Fruit fly (Drosophila melanogaster) whole organism, embryonic: ENCODE data around the gene Ing5.

Experiments
- Abd-B ChIP-seq: fragments of 200-800 bp; sonication (Bioruptor generic); optimal IDR thresholded peaks from 2 replicates; lab custom pipeline; 2018; ENCODE audit warnings: missing biosample characterization, mild to moderate bottlenecking, missing genetic modification characterization, moderate library complexity
- CG10147 ChIP-seq: fragments of 200-800 bp; sonication (Bioruptor generic); optimal IDR thresholded peaks from 2 replicates; lab custom pipeline; 2019; ENCODE audit warnings: missing biosample characterization, mild to moderate bottlenecking, missing genetic modification characterization, moderate library complexity
- CG12769 ChIP-seq: fragments of 200-800 bp; sonication (Bioruptor generic); optimal IDR thresholded peaks from 2 replicates; lab custom pipeline; 2019; ENCODE audit warnings: missing biosample characterization, mild to moderate bottlenecking, missing genetic modification characterization, moderate library complexity
- CG15269 ChIP-seq: fragments of 200-800 bp; sonication (Bioruptor generic); optimal IDR thresholded peaks from 2 replicates; lab custom pipeline; 2018; ENCODE audit warnings: missing biosample characterization, mild to moderate bottlenecking, missing genetic modification characterization, moderate library complexity
- CG1529 ChIP-seq: fragments of 200-800 bp; sonication (Bioruptor generic); optimal IDR thresholded peaks from 3 replicates; lab custom pipeline; 2018; ENCODE audit warnings: missing biosample characterization, missing genetic modification characterization
- CG17568 ChIP-seq: fragments of 200-800 bp; sonication (Bioruptor generic); optimal IDR thresholded peaks from 2 replicates; lab custom pipeline; 2018; ENCODE audit warnings: missing biosample characterization, mild to moderate bottlenecking, missing genetic modification characterization, moderate library complexity
- CG18476 ChIP-seq: fragments of 200-800 bp; sonication (Bioruptor generic); optimal IDR thresholded peaks from 2 replicates; lab custom pipeline; 2016; ENCODE audit warnings: missing biosample characterization, mild to moderate bottlenecking, missing genetic modification characterization
- CG2678 ChIP-seq: fragments of 200-800 bp; sonication (Bioruptor generic); optimal IDR thresholded peaks from 3 replicates; lab custom pipeline; 2019; ENCODE audit warnings: missing biosample characterization, mild to moderate bottlenecking, missing genetic modification characterization, moderate library complexity
- CG2889 ChIP-seq: fragments of 200-800 bp; sonication (Bioruptor generic); IDR thresholded peaks from 3 replicates; pipeline ENCODE4 v1.3.6; 2022; ENCODE audit warnings: missing biosample characterization, missing genetic modification characterization
- CG31224 ChIP-seq: fragments of 200-800 bp; sonication (Bioruptor generic); IDR thresholded peaks from 2 replicates; pipeline ENCODE4 v1.3.6; 2022; ENCODE audit warnings: missing biosample characterization, missing genetic modification characterization
- CG3163 ChIP-seq: fragments of 200-800 bp; sonication (Bioruptor generic); optimal IDR thresholded peaks from 3 replicates; lab custom pipeline; 2016; ENCODE audit warnings: missing biosample characterization, missing genetic modification characterization
- CG32532 ChIP-seq: fragments of 200-800 bp; sonication (Bioruptor generic); IDR thresholded peaks from 2 replicates; pipeline ENCODE4 v1.3.6; 2022; ENCODE audit warnings: missing biosample characterization, missing genetic modification characterization
- CG32767 ChIP-seq: fragments of 200-800 bp; sonication (Bioruptor generic); IDR thresholded peaks from 2 replicates; pipeline ENCODE4 v1.3.6; 2022; ENCODE audit warnings: missing biosample characterization, missing genetic modification characterization
- CG42726 ChIP-seq: fragments of 200-800 bp; sonication (Bioruptor generic); IDR thresholded peaks from 2 replicates; pipeline ENCODE4 v1.3.6; 2022; ENCODE audit warnings: missing biosample characterization, missing genetic modification characterization; ENCODE audit not compliant: partially characterized antibody
- CG6813 ChIP-seq: fragments of 200-800 bp; sonication (Bioruptor generic); optimal IDR thresholded peaks from 2 replicates; lab custom pipeline; 2017; ENCODE audit warnings: missing biosample characterization, missing genetic modification characterization, mild to moderate bottlenecking, moderate library complexity, missing genetic modification reagents
- CG7372 ChIP-seq: fragments of 200-800 bp; sonication (Bioruptor generic); IDR thresholded peaks from 2 replicates; pipeline ENCODE4 v1.3.6; 2022; ENCODE audit warnings: missing biosample characterization, missing genetic modification characterization
- CG8281 ChIP-seq: fragments of 200-800 bp; sonication (Bioruptor generic); optimal IDR thresholded peaks from 2 replicates; lab custom pipeline; 2018; ENCODE audit warnings: missing biosample characterization, mild to moderate bottlenecking, missing genetic modification characterization, moderate library complexity
- CG8359 ChIP-seq: fragments of 200-800 bp; sonication (Bioruptor generic); optimal IDR thresholded peaks from 2 replicates; lab custom pipeline; 2017; ENCODE audit warnings: missing biosample characterization, mild to moderate bottlenecking, missing genetic modification characterization, borderline replicate concordance
- CG9817 ChIP-seq: fragments of 200-800 bp; sonication (Bioruptor generic); optimal IDR thresholded peaks from 2 replicates; lab custom pipeline; 2018; ENCODE audit warnings: missing biosample characterization, mild to moderate bottlenecking, missing genetic modification characterization, moderate library complexity
- D ChIP-seq, 2 experiments: fragments of 200-800 bp in 1 of 2; fragments of >200 bp in 1 of 2; sonication (Bioruptor generic) in 1 of 2; optimal IDR thresholded peaks; 2 replicates in 1 of 2; 3 replicates in 1 of 2; lab custom pipeline; 2017; ENCODE audit warnings: mild to moderate bottlenecking in 1 of 2, missing biosample characterization in 1 of 2, missing genetic modification characterization in 1 of 2, missing genetic modification reagents in 1 of 2
- Dek ChIP-seq: fragments of 200-800 bp; sonication (Bioruptor generic); optimal IDR thresholded peaks from 3 replicates; lab custom pipeline; 2019; ENCODE audit warnings: missing biosample characterization, mild to moderate bottlenecking, missing genetic modification characterization, moderate library complexity
- E2f2 ChIP-seq: fragments of 200-800 bp; sonication (Bioruptor generic); IDR thresholded peaks from 2 replicates; pipeline ENCODE4 v1.3.6; 2022; ENCODE audit warnings: missing biosample characterization, missing genetic modification characterization
- Fer2 ChIP-seq: fragments of 200-800 bp; sonication (Bioruptor generic); optimal IDR thresholded peaks from 2 replicates; lab custom pipeline; 2018; ENCODE audit warnings: missing biosample characterization, mild to moderate bottlenecking, missing genetic modification characterization, moderate library complexity
- Gsc ChIP-seq: fragments of 200-800 bp; sonication (Bioruptor generic); IDR thresholded peaks from 2 replicates; pipeline ENCODE4 v1.3.6; 2022; ENCODE audit warnings: missing biosample characterization, missing genetic modification characterization
- Trl ChIP-seq, 3 experiments: fragments of >200 bp in 2 of 3; fragments of 200-800 bp in 1 of 3; sonication (Bioruptor generic) in 1 of 3; optimal IDR thresholded peaks; 2 replicates in 1 of 3; 3 replicates in 2 of 3; lab custom pipeline; 2016 to 2017; ENCODE audit warnings: missing biosample characterization in 1 of 3, missing genetic modification characterization in 1 of 3
- chm ChIP-seq: fragments of 200-800 bp; sonication (Bioruptor generic); IDR thresholded peaks from 2 replicates; pipeline ENCODE4 v1.3.6; 2022; ENCODE audit warnings: missing biosample characterization, missing genetic modification characterization
- exex ChIP-seq: fragments of 200-800 bp; sonication (Bioruptor generic); optimal IDR thresholded peaks from 4 replicates; lab custom pipeline; 2018; ENCODE audit warnings: missing biosample characterization, mild to moderate bottlenecking, missing genetic modification characterization, moderate library complexity
- fru ChIP-seq: fragments of >200 bp; optimal IDR thresholded peaks from 2 replicates; lab custom pipeline; 2017
- jing ChIP-seq: fragments of 200-800 bp; sonication (Bioruptor generic); optimal IDR thresholded peaks from 2 replicates; lab custom pipeline; 2018; ENCODE audit warnings: missing biosample characterization, mild to moderate bottlenecking, missing genetic modification characterization
- kay ChIP-seq: fragments of 200-800 bp; sonication (Bioruptor generic); optimal IDR thresholded peaks from 2 replicates; lab custom pipeline; 2016; ENCODE audit warnings: missing biosample characterization, missing genetic modification characterization
- klu ChIP-seq: fragments of 200-800 bp; sonication (Bioruptor generic); IDR thresholded peaks from 2 replicates; pipeline ENCODE4 v1.3.6; 2022; ENCODE audit warnings: missing biosample characterization, missing genetic modification characterization
- knrl ChIP-seq: fragments of 200-800 bp; sonication (Bioruptor generic); IDR thresholded peaks from 3 replicates; pipeline ENCODE4 v1.3.6; 2022; ENCODE audit warnings: missing biosample characterization, missing genetic modification characterization; ENCODE audit not compliant: partially characterized antibody
- lmd ChIP-seq: fragments of 200-800 bp; sonication (Bioruptor generic); IDR thresholded peaks from 2 replicates; pipeline ENCODE4 v1.3.6; 2022; ENCODE audit warnings: missing biosample characterization, missing genetic modification characterization
- lov ChIP-seq, 2 experiments: fragments of 200-800 bp in 1 of 2; fragments of >200 bp in 1 of 2; sonication (Bioruptor generic) in 1 of 2; IDR thresholded peaks in 1 of 2; optimal IDR thresholded peaks in 1 of 2; 2 replicates in 1 of 2; 3 replicates in 1 of 2; pipeline versions ENCODE4 v1.3.6 to Lab custom; 2017 to 2022; ENCODE audit warnings: missing biosample characterization in 1 of 2, missing genetic modification characterization in 1 of 2
- luna ChIP-seq: fragments of 200-800 bp; sonication (Bioruptor generic); optimal IDR thresholded peaks from 2 replicates; lab custom pipeline; 2016; ENCODE audit warnings: missing biosample characterization, missing genetic modification characterization
- org-1 ChIP-seq: fragments of 200-800 bp; sonication (Bioruptor generic); optimal IDR thresholded peaks from 2 replicates; lab custom pipeline; 2017; ENCODE audit warnings: missing biosample characterization, missing genetic modification characterization
- pita ChIP-seq: fragments of 200-800 bp; sonication (Bioruptor generic); optimal IDR thresholded peaks from 2 replicates; lab custom pipeline; 2017; ENCODE audit warnings: missing biosample characterization, mild to moderate bottlenecking, missing genetic modification characterization
- prd ChIP-seq, 3 experiments: fragments of >200 bp in 2 of 3; fragments of 200-800 bp in 1 of 3; sonication (Bioruptor generic) in 1 of 3; optimal IDR thresholded peaks in 2 of 3; IDR thresholded peaks in 1 of 3; 2 replicates in 2 of 3; 3 replicates in 1 of 3; pipeline versions ENCODE4 v1.3.6 to Lab custom; 2017 to 2022; ENCODE audit warnings: missing biosample characterization in 1 of 3, missing genetic modification characterization in 1 of 3
- run ChIP-seq: fragments of 200-800 bp; sonication (Bioruptor generic); optimal IDR thresholded peaks from 3 replicates; lab custom pipeline; 2018; ENCODE audit warnings: missing biosample characterization, mild to moderate bottlenecking, missing genetic modification characterization
- sd ChIP-seq: fragments of 200-800 bp; sonication (Bioruptor generic); optimal IDR thresholded peaks from 3 replicates; lab custom pipeline; 2018; ENCODE audit warnings: missing biosample characterization, mild to moderate bottlenecking, missing genetic modification characterization, moderate library complexity
- sens-2 ChIP-seq: fragments of 200-800 bp; sonication (Bioruptor generic); IDR thresholded peaks from 2 replicates; pipeline ENCODE4 v1.3.6; 2022; ENCODE audit warnings: missing biosample characterization, missing genetic modification characterization
- seq ChIP-seq: fragments of 200-800 bp; sonication (Bioruptor generic); IDR thresholded peaks from 2 replicates; pipeline ENCODE4 v1.3.6; 2022; ENCODE audit warnings: missing biosample characterization, missing genetic modification characterization
- sim ChIP-seq: fragments of 200-800 bp; sonication (Bioruptor generic); IDR thresholded peaks from 2 replicates; pipeline ENCODE4 v1.3.6; 2022; ENCODE audit warnings: missing biosample characterization, missing genetic modification characterization
- sug ChIP-seq: fragments of 200-800 bp; optimal IDR thresholded peaks from 2 replicates; lab custom pipeline; 2019; ENCODE audit warnings: missing biosample characterization, mild to moderate bottlenecking, missing genetic modification characterization, moderate library complexity
- vnd ChIP-seq: fragments of 200-800 bp; sonication (Bioruptor generic); IDR thresholded peaks from 3 replicates; pipeline ENCODE4 v1.3.6; 2022; ENCODE audit warnings: missing biosample characterization, missing genetic modification characterization; ENCODE audit not compliant: partially characterized antibody
- zen ChIP-seq: fragments of 200-800 bp; sonication (Bioruptor generic); optimal IDR thresholded peaks from 3 replicates; lab custom pipeline; 2018; ENCODE audit warnings: missing biosample characterization, mild to moderate bottlenecking, missing genetic modification characterization, moderate library complexity
- zfh1 ChIP-seq: fragments of 200-800 bp; sonication (Bioruptor generic); IDR thresholded peaks from 3 replicates; pipeline ENCODE4 v1.3.6; 2022; ENCODE audit warnings: missing biosample characterization, missing genetic modification characterization
- zfh2 ChIP-seq: fragments of 200-800 bp; sonication (Bioruptor generic); optimal IDR thresholded peaks from 2 replicates; lab custom pipeline; 2016; ENCODE audit warnings: missing biosample characterization, missing genetic modification characterization

The Ing5 gene

DNA sequence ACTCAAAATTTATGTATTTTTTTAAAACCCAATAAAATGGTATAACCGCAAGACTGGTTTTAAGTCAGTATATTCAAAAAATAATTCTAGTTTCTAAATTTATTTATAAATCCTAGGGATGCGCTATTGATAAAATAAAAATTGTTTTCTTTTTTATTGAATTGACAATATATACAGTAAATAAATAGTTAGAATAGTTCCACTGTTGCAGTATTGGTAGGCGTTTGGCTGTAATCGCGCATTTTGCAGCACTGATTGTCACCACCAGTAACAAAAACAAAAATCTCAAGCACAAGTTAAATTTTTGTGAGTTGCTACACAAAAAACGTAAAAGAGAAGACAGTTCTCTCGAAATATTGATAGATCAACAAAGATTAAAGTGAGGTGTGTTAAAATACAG is 18.2 kb downstream of the Ing5 start, which contains the start of gene CG31855 (continued):
- TF ChIP-seq CG6813 (peak; percentile 56), kay (GFP tag; lab: Kevin White, UChicago) (peak; percentile 81), CG18476 (GFP tag; lab: Kevin White, UChicago) (peak; percentile 74), lov (optimal IDR thresholded peaks at IDR 0.05; lab: Kevin White, UChicago) (no peak), lov (GFP tag; IDR thresholded peaks at IDR 0.05; lab: Robert Waterston, UW) (peak; percentile 62; the same call in 1 of the 3 replicates), lmd (peak; percentile 81), sd (tag; lab: Kevin White, UChicago) (peak; percentile 53), prd (optimal IDR thresholded peaks at IDR 0.05; lab: Kevin White, UChicago) (no peak), prd (GFP tag; IDR thresholded peaks at IDR 0.05; lab: Robert Waterston, UW) (peak; percentile 83), Abd-B (GFP tag; lab: Kevin White, UChicago) (peak; percentile 30), zen (tag; lab: Kevin White, UChicago) (peak; percentile 26), D (optimal IDR thresholded peaks at IDR 0.05; lab: Kevin White, UChicago) (no peak), D (GFP tag; optimal IDR thresholded peaks at IDR 0.05; lab: Kevin White, UChicago) (peak; percentile 56), Gsc (GFP tag; lab: Robert Waterston, UW) (no peak), seq (peak; percentile 50; the same call in 1 of the 2 replicates), org-1 (GFP tag; lab: Kevin White, UChicago) (peak; percentile 43), CG12769 (tag; lab: Kevin White, UChicago) (no peak), CG17568 (GFP tag; lab: Kevin White, UChicago) (no peak), sug (tag; lab: Kevin White, UChicago) (peak; percentile 81), knrl (GFP tag; lab: Robert Waterston, UW) (0 out of 3 replicates have a peak, but pooled peaks have one; percentile 25), zfh1 (GFP tag; lab: Robert Waterston, UW) (peak; percentile 88), run (tag; lab: Kevin White, UChicago) (peak; percentile 41), CG31224 (GFP tag; lab: Robert Waterston, UW) (peak; percentile 52; the same call in 1 of the 2 replicates), CG2889 (GFP tag; lab: Robert Waterston, UW) (peak; percentile 57; the same call in 2 of the 3 replicates), Fer2 (tag; lab: Kevin White, UChicago) (peak; percentile 79), CG32767 (GFP tag; lab: Robert Waterston, UW) (no peak), luna (GFP tag; lab: Kevin White, UChicago) (peak; percentile 16), vnd (GFP tag; lab: Robert Waterston, UW) (0 out of 3 replicates have a peak, but pooled peaks have one; percentile 35), zfh2 (GFP tag; lab: Kevin White, UChicago) (peak; percentile 80), CG10147 (GFP tag; lab: Kevin White, UChicago) (peak; percentile 66), Trl (optimal IDR thresholded peaks at IDR 0.05; lab: Kevin White, UChicago) (no peak), Trl (GFP tag; optimal IDR thresholded peaks at IDR 0.05; lab: Kevin White, UChicago) (peak; percentile 79), CG15269 (tag; lab: Kevin White, UChicago) (peak; percentile 85), chm (peak; percentile 83), jing (GFP tag; lab: Kevin White, UChicago) (no peak), CG8359 (GFP tag; lab: Kevin White, UChicago) (no peak), sim (no peak), exex (tag; lab: Kevin White, UChicago) (no peak), pita (GFP tag; lab: Kevin White, UChicago) (no peak), CG3163 (GFP tag; lab: Kevin White, UChicago) (peak; percentile 19), CG32532 (GFP tag; lab: Robert Waterston, UW) (peak; percentile 90), sens-2 (GFP tag; lab: Robert Waterston, UW) (peak; percentile 61), klu (GFP tag; lab: Robert Waterston, UW) (peak; percentile 62), CG1529 (GFP tag; lab: Kevin White, UChicago) (peak; percentile 56), CG8281 (tag; lab: Kevin White, UChicago) (peak; percentile 49), CG2678 (peak; percentile 81), E2f2 (GFP tag; lab: Robert Waterston, UW) (peak; percentile 49; the same call in 1 of the 2 replicates), CG7372 (GFP tag; lab: Robert Waterston, UW) (peak; percentile 78), CG9817 (tag; lab: Kevin White, UChicago) (peak; percentile 78), CG42726 (GFP tag; lab: Robert Waterston, UW) (no peak), fru (lab: Kevin White, UChicago) (no peak), Dek (tag; lab: Kevin White, UChicago) (peak; percentile 78)
